Fruit fly (Drosophila melanogaster) whole organism, prepupa: ENCODE results near the gene Clk.

ENCODE experiments used
- Blimp-1 ChIP-seq: fragments of 200-800 bp; sonication (Bioruptor generic); optimal IDR thresholded peaks from 3 replicates; lab custom pipeline; 2017; ENCODE audit warnings: missing biosample characterization, missing genetic modification characterization, mild to moderate bottlenecking, moderate library complexity, missing genetic modification reagents
- CG10631 ChIP-seq: fragments of 200-800 bp; sonication (Bioruptor generic); optimal IDR thresholded peaks from 2 replicates; lab custom pipeline; 2016; ENCODE audit warnings: missing biosample characterization, missing genetic modification characterization
- CG10669 ChIP-seq: fragments of 200-800 bp; sonication (Bioruptor generic); optimal IDR thresholded peaks from 3 replicates; lab custom pipeline; 2018; ENCODE audit warnings: missing biosample characterization, mild to moderate bottlenecking, missing genetic modification characterization, moderate library complexity
- CG11294 ChIP-seq: fragments of 200-800 bp; sonication (Bioruptor generic); IDR thresholded peaks from 2 replicates; pipeline ENCODE4 v1.3.6; 2022; ENCODE audit warnings: missing biosample characterization, missing genetic modification characterization
- CG11762 ChIP-seq: fragments of 200-800 bp; sonication (Bioruptor generic); optimal IDR thresholded peaks from 3 replicates; lab custom pipeline; 2016; ENCODE audit warnings: missing biosample characterization, missing genetic modification characterization; ENCODE audit not compliant: insufficient read depth
- CG11902 ChIP-seq: fragments of 200-800 bp; sonication (Bioruptor generic); optimal IDR thresholded peaks from 3 replicates; lab custom pipeline; 2016; ENCODE audit warnings: missing biosample characterization, missing genetic modification characterization
- CG15336 ChIP-seq: fragments of 200-800 bp; sonication (Bioruptor generic); IDR thresholded peaks from 2 replicates; pipeline ENCODE4 v1.3.6; 2022; ENCODE audit warnings: missing biosample characterization, missing genetic modification characterization
- CG1621 ChIP-seq: fragments of 200-800 bp; sonication (Bioruptor generic); optimal IDR thresholded peaks from 3 replicates; lab custom pipeline; 2018; ENCODE audit warnings: missing biosample characterization, mild to moderate bottlenecking, missing genetic modification characterization
- CG3032 ChIP-seq: fragments of 200-800 bp; optimal IDR thresholded peaks from 2 replicates; lab custom pipeline; 2019; ENCODE audit warnings: missing biosample characterization, mild to moderate bottlenecking, missing genetic modification characterization, moderate library complexity
- CG31627 ChIP-seq: fragments of 200-800 bp; sonication (Bioruptor generic); optimal IDR thresholded peaks from 3 replicates; lab custom pipeline; 2016; ENCODE audit warnings: missing biosample characterization, missing genetic modification characterization
- CG32006 ChIP-seq: fragments of 200-800 bp; sonication (Bioruptor generic); optimal IDR thresholded peaks from 3 replicates; lab custom pipeline; 2017; ENCODE audit warnings: missing biosample characterization, mild to moderate bottlenecking, missing genetic modification characterization
- CG34406 ChIP-seq: fragments of 200-800 bp; sonication (Bioruptor generic); optimal IDR thresholded peaks from 3 replicates; lab custom pipeline; 2016; ENCODE audit warnings: missing biosample characterization, missing genetic modification characterization
- CG3919 ChIP-seq: fragments of 200-800 bp; sonication (Bioruptor generic); optimal IDR thresholded peaks from 3 replicates; lab custom pipeline; 2016; ENCODE audit warnings: missing biosample characterization, missing genetic modification characterization
- CG4318 ChIP-seq: fragments of 200-800 bp; sonication (Bioruptor generic); optimal IDR thresholded peaks from 3 replicates; lab custom pipeline; 2017; ENCODE audit warnings: missing biosample characterization, mild to moderate bottlenecking, missing genetic modification characterization
- CG6163 ChIP-seq: fragments of 200-800 bp; sonication (Bioruptor generic); IDR thresholded peaks from 3 replicates; pipeline ENCODE4 v1.3.6; 2022; ENCODE audit warnings: missing biosample characterization, missing genetic modification characterization
- CG6276 ChIP-seq: fragments of 200-800 bp; sonication (Bioruptor generic); optimal IDR thresholded peaks from 2 replicates; lab custom pipeline; 2017; ENCODE audit warnings: missing biosample characterization, mild to moderate bottlenecking, missing genetic modification characterization
- CG6792 ChIP-seq: fragments of 200-800 bp; sonication (Bioruptor generic); optimal IDR thresholded peaks from 3 replicates; lab custom pipeline; 2016; ENCODE audit warnings: missing biosample characterization, missing genetic modification characterization
- CG6808 ChIP-seq: fragments of 200-800 bp; sonication (Bioruptor generic); optimal IDR thresholded peaks from 3 replicates; lab custom pipeline; 2017; ENCODE audit warnings: missing biosample characterization, missing genetic modification characterization, mild to moderate bottlenecking, moderate library complexity, missing genetic modification reagents
- CG6854 ChIP-seq: fragments of 200-800 bp; sonication (Bioruptor generic); optimal IDR thresholded peaks from 2 replicates; lab custom pipeline; 2017; ENCODE audit warnings: missing biosample characterization, mild to moderate bottlenecking, missing genetic modification characterization
- CG7368 ChIP-seq: fragments of 200-800 bp; sonication (Bioruptor generic); optimal IDR thresholded peaks from 3 replicates; lab custom pipeline; 2016; ENCODE audit warnings: missing biosample characterization, missing genetic modification characterization
- CG8119 ChIP-seq: fragments of 200-800 bp; sonication (Bioruptor generic); IDR thresholded peaks from 3 replicates; pipeline ENCODE4 v1.3.6; 2022; ENCODE audit warnings: missing biosample characterization, missing genetic modification characterization
- CG8319 ChIP-seq: fragments of 200-800 bp; sonication (Bioruptor generic); optimal IDR thresholded peaks from 3 replicates; lab custom pipeline; 2016; ENCODE audit warnings: missing biosample characterization, missing genetic modification characterization
- CG8632 ChIP-seq: fragments of 200-800 bp; sonication (Bioruptor generic); optimal IDR thresholded peaks from 3 replicates; lab custom pipeline; 2016; ENCODE audit warnings: missing biosample characterization, missing genetic modification characterization
- CG9139 ChIP-seq: fragments of 200-800 bp; sonication (Bioruptor generic); optimal IDR thresholded peaks from 3 replicates; lab custom pipeline; 2017; ENCODE audit warnings: missing biosample characterization, mild to moderate bottlenecking, missing genetic modification characterization
- Eip75B ChIP-seq: fragments of 200-800 bp; sonication (Bioruptor generic); optimal IDR thresholded peaks from 3 replicates; lab custom pipeline; 2016; ENCODE audit warnings: missing biosample characterization, missing genetic modification characterization
- Eip93F ChIP-seq: fragments of 200-800 bp; sonication (Bioruptor generic); optimal IDR thresholded peaks from 2 replicates; lab custom pipeline; 2016; ENCODE audit warnings: missing biosample characterization, mild to moderate bottlenecking, missing genetic modification characterization
- Ets21C ChIP-seq: fragments of 200-800 bp; sonication (Bioruptor generic); optimal IDR thresholded peaks from 3 replicates; lab custom pipeline; 2016; ENCODE audit warnings: missing biosample characterization, missing genetic modification characterization
- Ets96B ChIP-seq: fragments of 200-800 bp; optimal IDR thresholded peaks from 2 replicates; lab custom pipeline; 2019; ENCODE audit warnings: missing biosample characterization, mild to moderate bottlenecking, missing genetic modification characterization, moderate library complexity
- Gug ChIP-seq: fragments of 200-800 bp; sonication (Bioruptor generic); IDR thresholded peaks from 2 replicates; pipeline ENCODE4 v1.3.6; 2022; ENCODE audit warnings: missing biosample characterization, missing genetic modification characterization
- Hr38 ChIP-seq: sonication (Bioruptor generic); optimal IDR thresholded peaks from 2 replicates; lab custom pipeline; 2016; ENCODE audit warnings: missing biosample characterization, missing genetic modification characterization
- Hr39 ChIP-seq: fragments of 200-800 bp; sonication (Bioruptor generic); optimal IDR thresholded peaks from 2 replicates; lab custom pipeline; 2016; ENCODE audit warnings: missing biosample characterization, missing genetic modification characterization
- Lpt ChIP-seq: fragments of 200-800 bp; sonication (Bioruptor generic); optimal IDR thresholded peaks from 3 replicates; lab custom pipeline; 2016; ENCODE audit warnings: missing biosample characterization, missing genetic modification characterization
- Met ChIP-seq: fragments of 200-800 bp; sonication (Bioruptor generic); optimal IDR thresholded peaks from 3 replicates; lab custom pipeline; 2016; ENCODE audit warnings: missing biosample characterization, missing genetic modification characterization
- OdsH ChIP-seq: fragments of 200-800 bp; sonication (Bioruptor generic); optimal IDR thresholded peaks from 3 replicates; lab custom pipeline; 2016; ENCODE audit warnings: missing biosample characterization, missing genetic modification characterization
- Smox ChIP-seq: fragments of 200-800 bp; sonication (Bioruptor generic); optimal IDR thresholded peaks from 3 replicates; lab custom pipeline; 2016; ENCODE audit warnings: missing biosample characterization, missing genetic modification characterization
- Sox14 ChIP-seq: fragments of 200-800 bp; sonication (Bioruptor generic); optimal IDR thresholded peaks from 3 replicates; lab custom pipeline; 2016; ENCODE audit warnings: missing biosample characterization, missing genetic modification characterization
- Sox15 ChIP-seq: fragments of 200-800 bp; sonication (Bioruptor generic); optimal IDR thresholded peaks from 3 replicates; lab custom pipeline; 2016; ENCODE audit warnings: missing biosample characterization, missing genetic modification characterization
- achi ChIP-seq: fragments of 200-800 bp; sonication (Bioruptor generic); optimal IDR thresholded peaks from 3 replicates; lab custom pipeline; 2016; ENCODE audit warnings: missing biosample characterization, missing genetic modification characterization
- acj6 ChIP-seq: fragments of 200-800 bp; sonication (Bioruptor generic); optimal IDR thresholded peaks from 3 replicates; lab custom pipeline; 2016; ENCODE audit warnings: missing biosample characterization, missing genetic modification characterization
- dsx ChIP-seq: fragments of 200-800 bp; optimal IDR thresholded peaks from 3 replicates; lab custom pipeline; 2019; ENCODE audit warnings: missing biosample characterization, mild to moderate bottlenecking, missing genetic modification characterization, moderate library complexity; ENCODE audit not compliant: poor library complexity, severe bottlenecking
- esn ChIP-seq: fragments of 200-800 bp; sonication (Bioruptor generic); optimal IDR thresholded peaks from 2 replicates; lab custom pipeline; 2016; ENCODE audit warnings: missing biosample characterization, mild to moderate bottlenecking, missing genetic modification characterization, moderate library complexity
- fd59A ChIP-seq: fragments of 200-800 bp; sonication (Bioruptor generic); optimal IDR thresholded peaks from 2 replicates; lab custom pipeline; 2017; ENCODE audit warnings: missing biosample characterization, mild to moderate bottlenecking, missing genetic modification characterization, missing genetic modification reagents
- fd85E ChIP-seq: fragments of 200-800 bp; sonication (Bioruptor generic); optimal IDR thresholded peaks from 3 replicates; lab custom pipeline; 2016; ENCODE audit warnings: missing biosample characterization, missing genetic modification characterization
- lz ChIP-seq: fragments of 200-800 bp; sonication (Bioruptor generic); optimal IDR thresholded peaks from 3 replicates; lab custom pipeline; 2016; ENCODE audit warnings: missing biosample characterization, missing genetic modification characterization
- net ChIP-seq: fragments of 200-800 bp; sonication (Bioruptor generic); optimal IDR thresholded peaks from 3 replicates; lab custom pipeline; 2016; ENCODE audit warnings: missing biosample characterization, missing genetic modification characterization
- pdm3 ChIP-seq: fragments of 200-800 bp; sonication (Bioruptor generic); optimal IDR thresholded peaks from 3 replicates; lab custom pipeline; 2016; ENCODE audit warnings: missing biosample characterization, missing genetic modification characterization
- salr ChIP-seq, 2 experiments: fragments of 200-800 bp; sonication (Bioruptor generic); optimal IDR thresholded peaks; 3 replicates each; lab custom pipeline; 2016 to 2018; ENCODE audit warnings: missing biosample characterization in 2 of 2, missing genetic modification characterization in 2 of 2, mild to moderate bottlenecking in 1 of 2
- spab ChIP-seq: fragments of 200-800 bp; sonication (Bioruptor generic); optimal IDR thresholded peaks from 2 replicates; lab custom pipeline; 2017; ENCODE audit warnings: missing biosample characterization, mild to moderate bottlenecking, missing genetic modification characterization, missing genetic modification reagents
- ss ChIP-seq, 2 experiments: fragments of 200-800 bp; sonication (Bioruptor generic); optimal IDR thresholded peaks; 2 replicates in 1 of 2; 3 replicates in 1 of 2; lab custom pipeline; 2017 to 2018; ENCODE audit warnings: mild to moderate bottlenecking in 2 of 2, missing biosample characterization in 2 of 2, missing genetic modification characterization in 2 of 2, moderate library complexity in 1 of 2
- svp ChIP-seq: fragments of 200-800 bp; sonication (Bioruptor generic); peaks from one replicate; lab custom pipeline; 2016; ENCODE audit warnings: missing biosample characterization, missing genetic modification characterization
- topi ChIP-seq: fragments of 200-800 bp; sonication (Bioruptor generic); optimal IDR thresholded peaks from 3 replicates; lab custom pipeline; 2016; ENCODE audit warnings: missing biosample characterization, missing genetic modification characterization
- vri ChIP-seq: fragments of 200-800 bp; sonication (Bioruptor generic); optimal IDR thresholded peaks from 3 replicates; lab custom pipeline; 2016; ENCODE audit warnings: missing biosample characterization, mild to moderate bottlenecking, missing genetic modification characterization

The Clk gene

dm6 chr3L:7783383-7783782, 8.0 kb upstream of the Clk start:
- TF ChIP-seq Ets21C (GFP tag; lab: Kevin White, UChicago) (peak; percentile 48), fd59A (GFP tag; lab: Kevin White, UChicago) (no peak), CG6792 (GFP tag; lab: Kevin White, UChicago) (peak; percentile 31), CG11902 (peak; percentile 60), achi (GFP tag; lab: Kevin White, UChicago) (peak; percentile 57), CG34406 (GFP tag; lab: Kevin White, UChicago) (peak; percentile 69), CG6163 (GFP tag; lab: Robert Waterston, UW) (no peak; the same call in 2 of the 3 replicates), esn (GFP tag; lab: Kevin White, UChicago) (peak; percentile 75), vri (peak; percentile 64), CG11762 (GFP tag; lab: Kevin White, UChicago) (peak; percentile 61), CG8119 (no peak; the same call in 1 of the 3 replicates), CG9139 (GFP tag; lab: Kevin White, UChicago) (no peak), CG7368 (GFP tag; lab: Kevin White, UChicago) (no peak), Sox15 (GFP tag; lab: Kevin White, UChicago) (peak; percentile 43), Sox14 (peak; percentile 62), CG15336 (GFP tag; lab: Robert Waterston, UW) (peak; percentile 76), topi (peak; percentile 81), CG6276 (peak; percentile 55), CG3919 (GFP tag; lab: Kevin White, UChicago) (no peak), OdsH (GFP tag; lab: Kevin White, UChicago) (peak; percentile 68), Hr38 (GFP tag; lab: Kevin White, UChicago) (no peak), Eip75B (GFP tag; lab: Kevin White, UChicago) (peak; percentile 21), CG8632 (GFP tag; lab: Kevin White, UChicago) (peak; percentile 55), Hr39 (GFP tag; lab: Kevin White, UChicago) (peak; percentile 79), CG10631 (peak; percentile 41), Ets96B (tag; lab: Kevin White, UChicago) (no peak), net (GFP tag; lab: Kevin White, UChicago) (peak; percentile 69), CG1621 (tag; lab: Kevin White, UChicago) (no peak), salr (GFP tag; optimal IDR thresholded peaks at IDR 0.05; lab: Kevin White, UChicago) (peak in 1 of 2 experiments; percentile 8), CG6808 (no peak), Met (GFP tag; lab: Kevin White, UChicago) (peak; percentile 78), acj6 (GFP tag; lab: Kevin White, UChicago) (peak; percentile 67), Smox (GFP tag; lab: Kevin White, UChicago) (peak; percentile 76), Gug (GFP tag; lab: Robert Waterston, UW) (no peak; the same call in 1 of the 2 replicates), CG11294 (GFP tag; lab: Robert Waterston, UW) (peak; percentile 60; the same call in 1 of the 2 replicates), fd85E (GFP tag; lab: Kevin White, UChicago) (no peak), CG31627 (GFP tag; lab: Kevin White, UChicago) (peak; percentile 80), Blimp-1 (GFP tag; lab: Kevin White, UChicago) (peak; percentile 24), CG8319 (GFP tag; lab: Kevin White, UChicago) (peak; percentile 28), Lpt (GFP tag; lab: Kevin White, UChicago) (no peak), CG32006 (GFP tag; lab: Kevin White, UChicago) (no peak), dsx (GFP tag; lab: Kevin White, UChicago) (no peak), lz (GFP tag; lab: Kevin White, UChicago) (peak; percentile 62), CG6854 (GFP tag; lab: Kevin White, UChicago) (no peak), pdm3 (GFP tag; lab: Kevin White, UChicago) (peak; percentile 66), CG4318 (GFP tag; lab: Kevin White, UChicago) (peak; percentile 9), spab (GFP tag; lab: Kevin White, UChicago) (no peak), svp (GFP tag; lab: Kevin White, UChicago) (peak; percentile 90), Eip93F (GFP tag; lab: Kevin White, UChicago) (no peak), CG10669 (GFP tag; lab: Kevin White, UChicago) (no peak), CG3032 (tag; lab: Kevin White, UChicago) (no peak), ss (GFP tag; optimal IDR thresholded peaks at IDR 0.05; lab: Kevin White, UChicago) (no peak)
